Fruit fly (Drosophila melanogaster) whole organism, embryonic: Measurements from ENCODE around the gene ph-p.

Experiments
- Antp ChIP-seq: fragments of 200-800 bp; sonication (Bioruptor generic); optimal IDR thresholded peaks from 3 replicates; lab custom pipeline; 2016; ENCODE audit warnings: missing biosample characterization, missing genetic modification characterization
- B-H2 ChIP-seq: fragments of 200-800 bp; sonication (Bioruptor generic); optimal IDR thresholded peaks from 2 replicates; lab custom pipeline; 2018; ENCODE audit warnings: missing biosample characterization, mild to moderate bottlenecking, missing genetic modification characterization
- CG10209 ChIP-seq: fragments of 200-800 bp; sonication (Bioruptor generic); optimal IDR thresholded peaks from 3 replicates; lab custom pipeline; 2017; ENCODE audit warnings: missing biosample characterization, mild to moderate bottlenecking, missing genetic modification characterization, missing genetic modification reagents
- CG10267 ChIP-seq: fragments of 200-800 bp; sonication (Bioruptor generic); optimal IDR thresholded peaks from 2 replicates; lab custom pipeline; 2018; ENCODE audit warnings: missing biosample characterization, mild to moderate bottlenecking, missing genetic modification characterization, moderate library complexity
- CG10654 ChIP-seq: fragments of 200-800 bp; sonication (Bioruptor generic); optimal IDR thresholded peaks from 2 replicates; lab custom pipeline; 2016; ENCODE audit warnings: missing biosample characterization, missing genetic modification characterization
- CG11398 ChIP-seq: fragments of 200-800 bp; sonication (Bioruptor generic); optimal IDR thresholded peaks from 2 replicates; lab custom pipeline; 2016; ENCODE audit warnings: missing biosample characterization, missing genetic modification characterization
- CG11456 ChIP-seq: fragments of 200-800 bp; sonication (Bioruptor generic); IDR thresholded peaks from 3 replicates; pipeline ENCODE4 v1.3.6; 2022; ENCODE audit warnings: missing biosample characterization, missing genetic modification characterization
- CG11560 ChIP-seq: fragments of 200-800 bp; sonication (Bioruptor generic); IDR thresholded peaks from 3 replicates; pipeline ENCODE4 v1.3.6; 2022; ENCODE audit warnings: missing biosample characterization, missing genetic modification characterization
- CG11695 ChIP-seq: fragments of 200-800 bp; sonication (Bioruptor generic); IDR thresholded peaks from 3 replicates; pipeline ENCODE4 v1.3.6; 2022; ENCODE audit warnings: missing biosample characterization, missing genetic modification characterization
- CG13775 ChIP-seq: fragments of 200-800 bp; sonication (Bioruptor generic); optimal IDR thresholded peaks from 3 replicates; lab custom pipeline; 2017; ENCODE audit warnings: missing biosample characterization, mild to moderate bottlenecking, missing genetic modification characterization
- CG15073 ChIP-seq: fragments of 200-800 bp; sonication (Bioruptor generic); optimal IDR thresholded peaks from 2 replicates; lab custom pipeline; 2016; ENCODE audit warnings: missing biosample characterization, missing genetic modification characterization
- CG18262 ChIP-seq: fragments of 200-800 bp; optimal IDR thresholded peaks from 3 replicates; lab custom pipeline; 2019; ENCODE audit warnings: missing biosample characterization, mild to moderate bottlenecking, missing genetic modification characterization, moderate library complexity
- CG2678 ChIP-seq: fragments of 200-800 bp; sonication (Bioruptor generic); optimal IDR thresholded peaks from 3 replicates; lab custom pipeline; 2019; ENCODE audit warnings: missing biosample characterization, mild to moderate bottlenecking, missing genetic modification characterization, moderate library complexity
- CG2875 ChIP-seq: fragments of 200-800 bp; sonication (Bioruptor generic); optimal IDR thresholded peaks from 2 replicates; lab custom pipeline; 2017; ENCODE audit warnings: missing biosample characterization, mild to moderate bottlenecking, missing genetic modification characterization, missing genetic modification reagents
- CG3163 ChIP-seq: fragments of 200-800 bp; sonication (Bioruptor generic); optimal IDR thresholded peaks from 3 replicates; lab custom pipeline; 2016; ENCODE audit warnings: missing biosample characterization, missing genetic modification characterization
- CG32772 ChIP-seq: fragments of 200-800 bp; sonication (Bioruptor generic); IDR thresholded peaks from 2 replicates; pipeline ENCODE4 v1.3.6; 2022; ENCODE audit warnings: missing biosample characterization, missing genetic modification characterization
- CG3847 ChIP-seq: fragments of 200-800 bp; sonication (Bioruptor generic); IDR thresholded peaks from 2 replicates; pipeline ENCODE4 v1.3.6; 2022; ENCODE audit warnings: missing biosample characterization, missing genetic modification characterization
- CG4404 ChIP-seq: fragments of 200-800 bp; sonication (Bioruptor generic); IDR thresholded peaks from 2 replicates; pipeline ENCODE4 v1.3.6; 2022; ENCODE audit warnings: missing biosample characterization, missing genetic modification characterization
- CG4707 ChIP-seq: fragments of 200-800 bp; sonication (Bioruptor generic); optimal IDR thresholded peaks from 2 replicates; lab custom pipeline; 2018; ENCODE audit warnings: missing biosample characterization, mild to moderate bottlenecking, missing genetic modification characterization, moderate library complexity
- CG6813 ChIP-seq: fragments of 200-800 bp; sonication (Bioruptor generic); optimal IDR thresholded peaks from 2 replicates; lab custom pipeline; 2017; ENCODE audit warnings: missing biosample characterization, missing genetic modification characterization, mild to moderate bottlenecking, moderate library complexity, missing genetic modification reagents
- Dbx ChIP-seq: fragments of 200-800 bp; sonication (Bioruptor generic); IDR thresholded peaks from 3 replicates; pipeline ENCODE4 v1.3.6; 2022; ENCODE audit warnings: missing biosample characterization, missing genetic modification characterization
- Doc3 ChIP-seq: fragments of 200-800 bp; sonication (Bioruptor generic); IDR thresholded peaks from 3 replicates; pipeline ENCODE4 v1.3.6; 2022; ENCODE audit warnings: missing biosample characterization, missing genetic modification characterization; ENCODE audit not compliant: partially characterized antibody
- HmgZ ChIP-seq: fragments of 200-800 bp; sonication (Bioruptor generic); optimal IDR thresholded peaks from 2 replicates; lab custom pipeline; 2018; ENCODE audit warnings: missing biosample characterization, mild to moderate bottlenecking, missing genetic modification characterization
- Hmr ChIP-seq: fragments of 200-800 bp; sonication (Bioruptor generic); optimal IDR thresholded peaks from 3 replicates; lab custom pipeline; 2017; ENCODE audit warnings: mild to moderate bottlenecking, missing biosample characterization, missing genetic modification reagents, missing genetic modification characterization
- Jarid2 ChIP-seq: fragments of 200-800 bp; sonication (Bioruptor generic); optimal IDR thresholded peaks from 3 replicates; lab custom pipeline; 2017; ENCODE audit warnings: mild to moderate bottlenecking, missing biosample characterization, missing genetic modification reagents, missing genetic modification characterization
- NC2α ChIP-seq: fragments of 200-800 bp; sonication (Bioruptor generic); optimal IDR thresholded peaks from 2 replicates; lab custom pipeline; 2016; ENCODE audit warnings: missing biosample characterization, missing genetic modification characterization
- NK7.1 ChIP-seq: fragments of 200-800 bp; sonication (Bioruptor generic); optimal IDR thresholded peaks from 3 replicates; lab custom pipeline; 2016; ENCODE audit warnings: missing biosample characterization, missing genetic modification characterization
- Ravus ChIP-seq: fragments of 200-800 bp; sonication (Bioruptor generic); IDR thresholded peaks from 2 replicates; pipeline ENCODE4 v1.3.6; 2022; ENCODE audit warnings: missing biosample characterization, missing genetic modification characterization
- Sox100B ChIP-seq: fragments of 200-800 bp; sonication (Bioruptor generic); optimal IDR thresholded peaks from 3 replicates; lab custom pipeline; 2018; ENCODE audit warnings: missing biosample characterization, mild to moderate bottlenecking, missing genetic modification characterization
- bowl ChIP-seq: fragments of 200-800 bp; sonication (Bioruptor generic); IDR thresholded peaks from 2 replicates; pipeline ENCODE4 v1.3.6; 2022; ENCODE audit warnings: missing biosample characterization, missing genetic modification characterization
- br ChIP-seq: fragments of >200 bp; optimal IDR thresholded peaks from 2 replicates; lab custom pipeline; 2017
- cad ChIP-seq: fragments of >200 bp; optimal IDR thresholded peaks from 2 replicates; lab custom pipeline; 2017; ENCODE audit warnings: missing biosample characterization, missing genetic modification characterization
- chm ChIP-seq: fragments of 200-800 bp; sonication (Bioruptor generic); IDR thresholded peaks from 2 replicates; pipeline ENCODE4 v1.3.6; 2022; ENCODE audit warnings: missing biosample characterization, missing genetic modification characterization
- crc ChIP-seq: fragments of 200-800 bp; sonication (Bioruptor generic); optimal IDR thresholded peaks from 2 replicates; lab custom pipeline; 2016; ENCODE audit warnings: missing biosample characterization, missing genetic modification characterization
- dati ChIP-seq: fragments of 200-800 bp; sonication (Bioruptor generic); IDR thresholded peaks from 2 replicates; pipeline ENCODE4 v1.3.6; 2022; ENCODE audit warnings: missing biosample characterization, missing genetic modification characterization
- dysf ChIP-seq: fragments of 200-800 bp; sonication (Bioruptor generic); IDR thresholded peaks from 3 replicates; pipeline ENCODE4 v1.3.6; 2022; ENCODE audit warnings: missing biosample characterization, missing genetic modification characterization
- fd64A ChIP-seq: fragments of 200-800 bp; sonication (Bioruptor generic); optimal IDR thresholded peaks from 3 replicates; lab custom pipeline; 2018; ENCODE audit warnings: missing biosample characterization, mild to moderate bottlenecking, missing genetic modification characterization
- fd96Cb ChIP-seq: fragments of 200-800 bp; sonication (Bioruptor generic); optimal IDR thresholded peaks from 2 replicates; lab custom pipeline; 2018; ENCODE audit warnings: missing biosample characterization, mild to moderate bottlenecking, missing genetic modification characterization, moderate library complexity
- gro ChIP-seq: fragments of 200-800 bp; sonication (Bioruptor generic); optimal IDR thresholded peaks from 2 replicates; lab custom pipeline; 2016; ENCODE audit warnings: missing biosample characterization, missing genetic modification characterization
- gsb-n ChIP-seq: fragments of 200-800 bp; sonication (Bioruptor generic); optimal IDR thresholded peaks from 3 replicates; lab custom pipeline; 2018; ENCODE audit warnings: missing biosample characterization, mild to moderate bottlenecking, missing genetic modification characterization
- ham ChIP-seq: fragments of 200-800 bp; sonication (Bioruptor generic); IDR thresholded peaks from 2 replicates; pipeline ENCODE4 v1.3.6; 2022; ENCODE audit warnings: missing biosample characterization, missing genetic modification characterization
- hth ChIP-seq: fragments of >200 bp; optimal IDR thresholded peaks from 2 replicates; lab custom pipeline; 2017; ENCODE audit warnings: inconsistent platforms
- kni ChIP-seq: fragments of 200-800 bp; sonication (Bioruptor generic); optimal IDR thresholded peaks from 3 replicates; lab custom pipeline; 2017; ENCODE audit warnings: mild to moderate bottlenecking, missing biosample characterization, missing genetic modification reagents, missing genetic modification characterization
- lola ChIP-seq, 3 experiments: fragments of >200 bp in 2 of 3; fragments of 200-800 bp in 1 of 3; sonication (Bioruptor generic) in 1 of 3; optimal IDR thresholded peaks; 2 replicates each; lab custom pipeline; 2017 to 2019; ENCODE audit warnings: missing biosample characterization in 3 of 3, missing genetic modification characterization in 3 of 3, mild to moderate bottlenecking in 1 of 3, moderate library complexity in 1 of 3
- maf-S ChIP-seq: fragments of 200-800 bp; sonication (Bioruptor generic); optimal IDR thresholded peaks from 2 replicates; lab custom pipeline; 2016; ENCODE audit warnings: missing biosample characterization, missing genetic modification characterization
- peb ChIP-seq: fragments of 200-800 bp; sonication (Bioruptor generic); IDR thresholded peaks from 2 replicates; pipeline ENCODE4 v1.3.6; 2022; ENCODE audit warnings: missing biosample characterization, missing genetic modification characterization
- psq ChIP-seq: fragments of 200-800 bp; sonication (Bioruptor generic); optimal IDR thresholded peaks from 2 replicates; lab custom pipeline; 2017; ENCODE audit warnings: missing biosample characterization, missing genetic modification characterization
- slou ChIP-seq: fragments of 200-800 bp; sonication (Bioruptor generic); optimal IDR thresholded peaks from 3 replicates; lab custom pipeline; 2016; ENCODE audit warnings: missing biosample characterization, missing genetic modification characterization
- tna ChIP-seq: fragments of 200-800 bp; sonication (Bioruptor generic); IDR thresholded peaks from 2 replicates; pipeline ENCODE4 v1.3.6; 2022; ENCODE audit warnings: missing biosample characterization, missing genetic modification characterization; ENCODE audit not compliant: partially characterized antibody
- tup ChIP-seq: fragments of 200-800 bp; sonication (Bioruptor generic); optimal IDR thresholded peaks from 2 replicates; lab custom pipeline; 2016; ENCODE audit warnings: missing biosample characterization, mild to moderate bottlenecking, missing genetic modification characterization, moderate library complexity
- vnd ChIP-seq: fragments of 200-800 bp; sonication (Bioruptor generic); IDR thresholded peaks from 3 replicates; pipeline ENCODE4 v1.3.6; 2022; ENCODE audit warnings: missing biosample characterization, missing genetic modification characterization; ENCODE audit not compliant: partially characterized antibody

Gene ph-p

dm6 chrX:2083678-2084162 is 54.5 kb downstream of the ph-p start (continued):
- TF ChIP-seq peb (GFP tag; lab: Robert Waterston, UW) (peak; percentile 84), CG3163 (GFP tag; lab: Kevin White, UChicago) (peak; percentile 75), B-H2 (GFP tag; lab: Kevin White, UChicago) (no peak), br (lab: Kevin White, UChicago) (no peak), vnd (GFP tag; lab: Robert Waterston, UW) (0 out of 3 replicates have a peak, but pooled peaks have one; percentile 16), fd96Cb (tag; lab: Kevin White, UChicago) (peak; percentile 80), gsb-n (tag; lab: Kevin White, UChicago) (peak; percentile 85), CG11456 (peak; percentile 83), psq (peak; percentile 40), Ravus (GFP tag; lab: Robert Waterston, UW) (peak; percentile 37), CG6813 (GFP tag; lab: Kevin White, UChicago) (peak; percentile 66), Sox100B (GFP tag; lab: Kevin White, UChicago) (peak; percentile 52), maf-S (peak; percentile 74), hth (lab: Kevin White, UChicago) (no peak), ham (GFP tag; lab: Robert Waterston, UW) (peak; percentile 46; the same call in 1 of the 2 replicates), CG11695 (peak; percentile 82), crc (GFP tag; lab: Kevin White, UChicago) (peak; percentile 62), CG10654 (GFP tag; lab: Kevin White, UChicago) (peak; percentile 63), gro (peak; percentile 79), chm (GFP tag; lab: Robert Waterston, UW) (peak; percentile 82), dysf (GFP tag; lab: Robert Waterston, UW) (peak; percentile 89), NK7.1 (GFP tag; lab: Kevin White, UChicago) (peak; percentile 77), HmgZ (peak; percentile 75), tup (GFP tag; lab: Kevin White, UChicago) (peak; percentile 31), Dbx (GFP tag; lab: Robert Waterston, UW) (peak; percentile 69; the same call in 1 of the 3 replicates), NC2α (GFP tag; lab: Kevin White, UChicago) (peak; percentile 69), CG18262 (tag; lab: Kevin White, UChicago) (peak; percentile 83), Hmr (peak; percentile 77), CG32772 (peak; percentile 83), CG15073 (GFP tag; lab: Kevin White, UChicago) (peak; percentile 37), Jarid2 (GFP tag; lab: Kevin White, UChicago) (peak; percentile 57), slou (GFP tag; lab: Kevin White, UChicago) (peak; percentile 22), CG4707 (GFP tag; lab: Kevin White, UChicago) (peak; percentile 63), CG2678 (peak; percentile 74), Doc3 (GFP tag; lab: Robert Waterston, UW) (no peak), CG11398 (peak; percentile 80), CG10267 (peak; percentile 64), dati (peak; percentile 62), CG11560 (peak; percentile 74; the same call in 2 of the 3 replicates), Antp (GFP tag; lab: Kevin White, UChicago) (peak; percentile 88), CG2875 (GFP tag; lab: Kevin White, UChicago) (peak; percentile 89), cad (GFP tag; lab: Kevin White, UChicago) (no peak), bowl (peak; percentile 64), tna (GFP tag; lab: Robert Waterston, UW) (0 out of 2 replicates have a peak, but pooled peaks have one; percentile 27), CG4404 (GFP tag; lab: Robert Waterston, UW) (peak; percentile 67), kni (GFP tag; lab: Kevin White, UChicago) (peak; percentile 85), CG13775 (GFP tag; lab: Kevin White, UChicago) (peak; percentile 60), CG10209 (GFP tag; lab: Kevin White, UChicago) (peak; percentile 69), lola (GFP tag; optimal IDR thresholded peaks at IDR 0.05; lab: Kevin White, UChicago) (peak in 1 of 3 experiments; percentile 70), fd64A (GFP tag; lab: Kevin White, UChicago) (peak; percentile 61), CG3847 (GFP tag; lab: Robert Waterston, UW) (peak; percentile 74)
